Worm (Caenorhabditis elegans): ENCODE measurements around the gene psd-1.

DNA sequence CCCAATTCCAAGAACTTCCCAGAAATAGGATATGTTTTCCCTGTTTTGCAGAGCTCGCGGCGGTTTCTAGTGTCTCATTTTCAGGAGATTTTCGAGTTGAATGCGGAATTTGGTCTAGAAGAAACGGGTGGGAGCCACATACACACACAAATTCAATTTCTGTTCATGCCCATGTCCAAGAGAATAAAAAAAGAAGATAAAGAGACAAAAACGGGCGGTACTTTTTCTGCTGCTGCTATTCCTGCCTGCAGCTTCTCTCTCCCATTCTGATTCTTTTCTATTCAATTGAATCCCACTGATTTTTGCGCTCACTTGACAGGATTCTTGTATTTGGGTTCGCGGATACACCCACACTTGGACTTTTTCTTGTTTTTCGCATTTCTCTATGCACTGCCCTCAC lies 12.6 kb downstream of the psd-1 start:
- no peak for TF ChIP-seq ama-1 (optimal IDR thresholded peaks at IDR 0.05)
- TF ChIP-seq ceh-36 (tag; optimal IDR thresholded peaks at IDR 0.05) = no peak
- no peak for TF ChIP-seq flt-1 (GFP tag; IDR thresholded peaks at IDR 0.05)
- no peak for TF ChIP-seq hmg-4 (GFP tag; optimal IDR thresholded peaks at IDR 0.05)
- no peak for TF ChIP-seq tra-4 (tag; optimal IDR thresholded peaks at IDR 0.05)
- no peak for TF ChIP-seq hnd-1 (tag; optimal IDR thresholded peaks at IDR 0.05)

All from whole organism, early embryonic.